Worm (Caenorhabditis elegans): ENCODE data around the gene mam-5.

The mam-5 gene

ce11 chrV:9952396-9952795 is at the start of gene mam-5:
mam-5 (plus strand) TSS chrV:9952699.
- TF ChIP-seq hrde-1 (tag; optimal IDR thresholded peaks at IDR 0.05; ENCODE audit: borderline replicate concordance) (no peak), sptf-2 (GFP tag; optimal IDR thresholded peaks at IDR 0.05) (no peak), die-1 (tag; optimal IDR thresholded peaks at IDR 0.05) (no peak), F57C9.4 (tag; optimal IDR thresholded peaks at IDR 0.05) (no peak), bed-2 (GFP tag; IDR thresholded peaks at IDR 0.05) (no peak), rcor-1 (GFP tag; IDR thresholded peaks at IDR 0.05) (no peak), pbrm-1 (GFP tag; IDR thresholded peaks at IDR 0.05) (no peak)

ce11 chrV:9906115-9906514 is 46.4 kb upstream of the mam-5 start, which contains the start of gene fipr-11:
fipr-11 (minus strand) TSS chrV:9906215.
- TF ChIP-seq let-526 (GFP tag; IDR thresholded peaks at IDR 0.05) (no peak), B0261.1 (tag; optimal IDR thresholded peaks at IDR 0.05) (no peak), ztf-22 (GFP tag; optimal IDR thresholded peaks at IDR 0.05) (no peak), ztf-28 (GFP tag; IDR thresholded peaks at IDR 0.05) (no peak), lin-54 (GFP tag; optimal IDR thresholded peaks at IDR 0.05) (no peak), repo-1 (tag; optimal IDR thresholded peaks at IDR 0.05) (no peak), D2030.7 (GFP tag; IDR thresholded peaks at IDR 0.05) (no peak), atf-7 (tag; optimal IDR thresholded peaks at IDR 0.05) (no peak), hrde-1 (tag; optimal IDR thresholded peaks at IDR 0.05; ENCODE audit: borderline replicate concordance) (no peak), ceh-79 (tag; optimal IDR thresholded peaks at IDR 0.05) (no peak), hlh-26 (GFP tag; conservative IDR thresholded peaks at IDR 0.05) (no peak), B0336.3 (GFP tag; IDR thresholded peaks at IDR 0.05) (no peak), ets-4 (GFP tag; optimal IDR thresholded peaks at IDR 0.05) (no peak)

ce11 chrV:9907205-9907604 is 45.3 kb upstream of the mam-5 start:
- no peak for TF ChIP-seq F33H1.4 (GFP tag; IDR thresholded peaks at IDR 0.05)
- TF ChIP-seq mes-4 (tag; optimal IDR thresholded peaks at IDR 0.05): no peak
- TF ChIP-seq F49E8.2 (tag; optimal IDR thresholded peaks at IDR 0.05; ENCODE audit: insufficient read depth): no peak

- TF ChIP-seq F57C9.4 (tag; optimal IDR thresholded peaks at IDR 0.05): no peak
- TF ChIP-seq sptf-2 (GFP tag; optimal IDR thresholded peaks at IDR 0.05): no peak
- TF ChIP-seq F39B2.1 (GFP tag; IDR thresholded peaks at IDR 0.05): no peak
- TF ChIP-seq pbrm-1 (GFP tag; IDR thresholded peaks at IDR 0.05): no peak
- no peak for TF ChIP-seq lir-1 (GFP tag; conservative IDR thresholded peaks at IDR 0.05)
- no peak for TF ChIP-seq madf-10 (tag; optimal IDR thresholded peaks at IDR 0.05)
- no peak for TF ChIP-seq ceh-58 (GFP tag; IDR thresholded peaks at IDR 0.05)
- no peak for TF ChIP-seq egrh-3 (GFP tag; IDR thresholded peaks at IDR 0.05)
- no peak for TF ChIP-seq fkh-3 (tag; optimal IDR thresholded peaks at IDR 0.05)
- TF ChIP-seq mel-28 (tag; optimal IDR thresholded peaks at IDR 0.05; ENCODE audit: borderline replicate concordance): no peak
- TF ChIP-seq nhr-120 (GFP tag; IDR thresholded peaks at IDR 0.05): no peak
- no peak for TF ChIP-seq tbx-9 (tag; optimal IDR thresholded peaks at IDR 0.05; ENCODE audit: borderline replicate concordance)
- no peak for TF ChIP-seq nfyb-1 (GFP tag; IDR thresholded peaks at IDR 0.05)
- no peak for TF ChIP-seq unc-62 (GFP tag; optimal IDR thresholded peaks at IDR 0.05)
- no peak for TF ChIP-seq lsl-1 (GFP tag; optimal IDR thresholded peaks at IDR 0.05)
- no peak for TF ChIP-seq C06A6.2 (GFP tag; conservative IDR thresholded peaks at IDR 0.05)
- no peak for TF ChIP-seq hmg-1.2 (GFP tag; IDR thresholded peaks at IDR 0.05)
- TF ChIP-seq Y53G8AR.9 (GFP tag; conservative IDR thresholded peaks at IDR 0.05): no peak
- TF ChIP-seq mcd-1 (GFP tag; IDR thresholded peaks at IDR 0.05): no peak
Measured at ce11 chrV:9909624-9910023, 42.9 kb upstream of the mam-5 start.
